Fruit fly (Drosophila melanogaster): ENCODE measurements around the gene Rrp45.

dm6 chrX:16760542-16760941 is 30.5 kb downstream of the Rrp45 start:
- TF ChIP-seq CG12605 (GFP tag; IDR thresholded peaks at IDR 0.05) (no peak), CG4496 (GFP tag; IDR thresholded peaks at IDR 0.05) (no peak), Pif1A (GFP tag; optimal IDR thresholded peaks at IDR 0.05) (no peak), EcR (GFP tag; optimal IDR thresholded peaks at IDR 0.05) (no peak), Pif1B (GFP tag; optimal IDR thresholded peaks at IDR 0.05) (no peak), CG14655 (GFP tag; optimal IDR thresholded peaks at IDR 0.05) (no peak)

Data from whole organism, pupa.